Fruit fly (Drosophila melanogaster) whole organism, prepupa: ENCODE results near the gene CG7065.
A peak's percentile ranks its signal among the peaks of the same experiment; 100 is the strongest.

ENCODE experiments used
- Blimp-1 ChIP-seq: fragments of 200-800 bp; sonication (Bioruptor generic); optimal IDR thresholded peaks from 3 replicates; lab custom pipeline; 2017; ENCODE audit warnings: missing biosample characterization, missing genetic modification characterization, mild to moderate bottlenecking, moderate library complexity, missing genetic modification reagents
- CG10669 ChIP-seq: fragments of 200-800 bp; sonication (Bioruptor generic); optimal IDR thresholded peaks from 3 replicates; lab custom pipeline; 2018; ENCODE audit warnings: missing biosample characterization, mild to moderate bottlenecking, missing genetic modification characterization, moderate library complexity
- CG11762 ChIP-seq: fragments of 200-800 bp; sonication (Bioruptor generic); optimal IDR thresholded peaks from 3 replicates; lab custom pipeline; 2016; ENCODE audit warnings: missing biosample characterization, missing genetic modification characterization; ENCODE audit not compliant: insufficient read depth
- CG15336 ChIP-seq: fragments of 200-800 bp; sonication (Bioruptor generic); IDR thresholded peaks from 2 replicates; pipeline ENCODE4 v1.3.6; 2022; ENCODE audit warnings: missing biosample characterization, missing genetic modification characterization
- CG1621 ChIP-seq: fragments of 200-800 bp; sonication (Bioruptor generic); optimal IDR thresholded peaks from 3 replicates; lab custom pipeline; 2018; ENCODE audit warnings: missing biosample characterization, mild to moderate bottlenecking, missing genetic modification characterization
- CG16779 ChIP-seq: fragments of 200-800 bp; sonication (Bioruptor generic); optimal IDR thresholded peaks from 3 replicates; lab custom pipeline; 2017; ENCODE audit warnings: missing biosample characterization, mild to moderate bottlenecking, missing genetic modification characterization
- CG3032 ChIP-seq: fragments of 200-800 bp; optimal IDR thresholded peaks from 2 replicates; lab custom pipeline; 2019; ENCODE audit warnings: missing biosample characterization, mild to moderate bottlenecking, missing genetic modification characterization, moderate library complexity
- CG31627 ChIP-seq: fragments of 200-800 bp; sonication (Bioruptor generic); optimal IDR thresholded peaks from 3 replicates; lab custom pipeline; 2016; ENCODE audit warnings: missing biosample characterization, missing genetic modification characterization
- CG34406 ChIP-seq: fragments of 200-800 bp; sonication (Bioruptor generic); optimal IDR thresholded peaks from 3 replicates; lab custom pipeline; 2016; ENCODE audit warnings: missing biosample characterization, missing genetic modification characterization
- CG3919 ChIP-seq: fragments of 200-800 bp; sonication (Bioruptor generic); optimal IDR thresholded peaks from 3 replicates; lab custom pipeline; 2016; ENCODE audit warnings: missing biosample characterization, missing genetic modification characterization
- CG6163 ChIP-seq: fragments of 200-800 bp; sonication (Bioruptor generic); IDR thresholded peaks from 3 replicates; pipeline ENCODE4 v1.3.6; 2022; ENCODE audit warnings: missing biosample characterization, missing genetic modification characterization
- CG6276 ChIP-seq: fragments of 200-800 bp; sonication (Bioruptor generic); optimal IDR thresholded peaks from 2 replicates; lab custom pipeline; 2017; ENCODE audit warnings: missing biosample characterization, mild to moderate bottlenecking, missing genetic modification characterization
- CG6808 ChIP-seq: fragments of 200-800 bp; sonication (Bioruptor generic); optimal IDR thresholded peaks from 3 replicates; lab custom pipeline; 2017; ENCODE audit warnings: missing biosample characterization, missing genetic modification characterization, mild to moderate bottlenecking, moderate library complexity, missing genetic modification reagents
- CG6854 ChIP-seq: fragments of 200-800 bp; sonication (Bioruptor generic); optimal IDR thresholded peaks from 2 replicates; lab custom pipeline; 2017; ENCODE audit warnings: missing biosample characterization, mild to moderate bottlenecking, missing genetic modification characterization
- CG8119 ChIP-seq: fragments of 200-800 bp; sonication (Bioruptor generic); IDR thresholded peaks from 3 replicates; pipeline ENCODE4 v1.3.6; 2022; ENCODE audit warnings: missing biosample characterization, missing genetic modification characterization
- Eip78C ChIP-seq: fragments of 200-800 bp; sonication (Bioruptor generic); peaks from one replicate; lab custom pipeline; 2016; ENCODE audit warnings: missing biosample characterization, missing genetic modification characterization
- Eip93F ChIP-seq: fragments of 200-800 bp; sonication (Bioruptor generic); optimal IDR thresholded peaks from 2 replicates; lab custom pipeline; 2016; ENCODE audit warnings: missing biosample characterization, mild to moderate bottlenecking, missing genetic modification characterization
- Ets21C ChIP-seq: fragments of 200-800 bp; sonication (Bioruptor generic); optimal IDR thresholded peaks from 3 replicates; lab custom pipeline; 2016; ENCODE audit warnings: missing biosample characterization, missing genetic modification characterization
- Ets96B ChIP-seq: fragments of 200-800 bp; optimal IDR thresholded peaks from 2 replicates; lab custom pipeline; 2019; ENCODE audit warnings: missing biosample characterization, mild to moderate bottlenecking, missing genetic modification characterization, moderate library complexity
- Gug ChIP-seq: fragments of 200-800 bp; sonication (Bioruptor generic); IDR thresholded peaks from 2 replicates; pipeline ENCODE4 v1.3.6; 2022; ENCODE audit warnings: missing biosample characterization, missing genetic modification characterization
- Hr38 ChIP-seq: sonication (Bioruptor generic); optimal IDR thresholded peaks from 2 replicates; lab custom pipeline; 2016; ENCODE audit warnings: missing biosample characterization, missing genetic modification characterization
- Hr4 ChIP-seq: fragments of 200-800 bp; sonication (Bioruptor generic); optimal IDR thresholded peaks from 3 replicates; lab custom pipeline; 2016; ENCODE audit warnings: missing biosample characterization, missing genetic modification characterization
- Met ChIP-seq: fragments of 200-800 bp; sonication (Bioruptor generic); optimal IDR thresholded peaks from 3 replicates; lab custom pipeline; 2016; ENCODE audit warnings: missing biosample characterization, missing genetic modification characterization
- OdsH ChIP-seq: fragments of 200-800 bp; sonication (Bioruptor generic); optimal IDR thresholded peaks from 3 replicates; lab custom pipeline; 2016; ENCODE audit warnings: missing biosample characterization, missing genetic modification characterization
- achi ChIP-seq: fragments of 200-800 bp; sonication (Bioruptor generic); optimal IDR thresholded peaks from 3 replicates; lab custom pipeline; 2016; ENCODE audit warnings: missing biosample characterization, missing genetic modification characterization
- cyc ChIP-seq: fragments of 200-800 bp; sonication (Bioruptor generic); optimal IDR thresholded peaks from 3 replicates; lab custom pipeline; 2016; ENCODE audit warnings: missing biosample characterization, missing genetic modification characterization
- dsx ChIP-seq: fragments of 200-800 bp; optimal IDR thresholded peaks from 3 replicates; lab custom pipeline; 2019; ENCODE audit warnings: missing biosample characterization, mild to moderate bottlenecking, missing genetic modification characterization, moderate library complexity; ENCODE audit not compliant: poor library complexity, severe bottlenecking
- eg ChIP-seq: fragments of 200-800 bp; sonication (Bioruptor generic); IDR thresholded peaks from 3 replicates; pipeline ENCODE4 v1.3.6; 2022; ENCODE audit warnings: missing biosample characterization, missing genetic modification characterization
- fd59A ChIP-seq: fragments of 200-800 bp; sonication (Bioruptor generic); optimal IDR thresholded peaks from 2 replicates; lab custom pipeline; 2017; ENCODE audit warnings: missing biosample characterization, mild to moderate bottlenecking, missing genetic modification characterization, missing genetic modification reagents
- lz ChIP-seq: fragments of 200-800 bp; sonication (Bioruptor generic); optimal IDR thresholded peaks from 3 replicates; lab custom pipeline; 2016; ENCODE audit warnings: missing biosample characterization, missing genetic modification characterization
- net ChIP-seq: fragments of 200-800 bp; sonication (Bioruptor generic); optimal IDR thresholded peaks from 3 replicates; lab custom pipeline; 2016; ENCODE audit warnings: missing biosample characterization, missing genetic modification characterization
- salr ChIP-seq, 2 experiments: fragments of 200-800 bp; sonication (Bioruptor generic); optimal IDR thresholded peaks; 3 replicates each; lab custom pipeline; 2016 to 2018; ENCODE audit warnings: missing biosample characterization in 2 of 2, missing genetic modification characterization in 2 of 2, mild to moderate bottlenecking in 1 of 2
- ss ChIP-seq, 2 experiments: fragments of 200-800 bp; sonication (Bioruptor generic); optimal IDR thresholded peaks; 2 replicates in 1 of 2; 3 replicates in 1 of 2; lab custom pipeline; 2017 to 2018; ENCODE audit warnings: mild to moderate bottlenecking in 2 of 2, missing biosample characterization in 2 of 2, missing genetic modification characterization in 2 of 2, moderate library complexity in 1 of 2
- svp ChIP-seq: fragments of 200-800 bp; sonication (Bioruptor generic); peaks from one replicate; lab custom pipeline; 2016; ENCODE audit warnings: missing biosample characterization, missing genetic modification characterization
- topi ChIP-seq: fragments of 200-800 bp; sonication (Bioruptor generic); optimal IDR thresholded peaks from 3 replicates; lab custom pipeline; 2016; ENCODE audit warnings: missing biosample characterization, missing genetic modification characterization

Gene CG7065

dm6 chrX:9110155-9110909 lies 32.0 kb upstream of the CG7065 start:
- TF ChIP-seq CG6163 (GFP tag; lab: Robert Waterston, UW) = no peak
- TF ChIP-seq Eip78C = peak; percentile 40
- TF ChIP-seq salr (GFP tag; optimal IDR thresholded peaks at IDR 0.05; lab: Kevin White, UChicago) = no peak
- TF ChIP-seq CG3032 (tag; lab: Kevin White, UChicago) = no peak
- TF ChIP-seq Gug = no peak
- TF ChIP-seq fd59A = no peak
- no peak for TF ChIP-seq lz
- peak; percentile 91 for TF ChIP-seq dsx (GFP tag; lab: Kevin White, UChicago)
- no peak for TF ChIP-seq eg (GFP tag; lab: Robert Waterston, UW)
- TF ChIP-seq CG34406 (GFP tag; lab: Kevin White, UChicago) = no peak
- TF ChIP-seq Hr38 (GFP tag; lab: Kevin White, UChicago) = no peak
- no peak for TF ChIP-seq Blimp-1 (GFP tag; lab: Kevin White, UChicago)
- no peak for TF ChIP-seq Eip93F
- TF ChIP-seq topi (GFP tag; lab: Kevin White, UChicago) = no peak
- TF ChIP-seq CG6854 (GFP tag; lab: Kevin White, UChicago) = no peak
- no peak for TF ChIP-seq CG16779 (tag; lab: Kevin White, UChicago)
- TF ChIP-seq, all 60 proteins: peak for 2

- TF ChIP-seq CG6276 (GFP tag; lab: Kevin White, UChicago) (no peak), CG31627 (GFP tag; lab: Kevin White, UChicago) (no peak), achi (GFP tag; lab: Kevin White, UChicago) (no peak), cyc (GFP tag; lab: Kevin White, UChicago) (no peak), CG10669 (GFP tag; lab: Kevin White, UChicago) (no peak), CG6163 (GFP tag; lab: Robert Waterston, UW) (no peak), Met (GFP tag; lab: Kevin White, UChicago) (no peak), net (GFP tag; lab: Kevin White, UChicago) (no peak), CG8119 (GFP tag; lab: Robert Waterston, UW) (no peak), CG1621 (tag; lab: Kevin White, UChicago) (no peak)
Measured at dm6 chrX:9117831-9118230, 24.5 kb upstream of the CG7065 start.

dm6 chrX:9118961-9119633 lies 23.2 kb upstream of the CG7065 start:
- peak; percentile 37 for TF ChIP-seq CG10669 (GFP tag; lab: Kevin White, UChicago)
- peak; percentile 10 for TF ChIP-seq CG11762 (GFP tag; lab: Kevin White, UChicago)
- no peak for TF ChIP-seq Hr38 (GFP tag; lab: Kevin White, UChicago)
- TF ChIP-seq CG6808 (GFP tag; lab: Kevin White, UChicago) = peak; percentile 30
- no peak for TF ChIP-seq OdsH (GFP tag; lab: Kevin White, UChicago)
- TF ChIP-seq cyc (GFP tag; lab: Kevin White, UChicago) = peak; percentile 38
- peak; percentile 12 for TF ChIP-seq Ets96B (tag; lab: Kevin White, UChicago)
- TF ChIP-seq eg (GFP tag; lab: Robert Waterston, UW) = 0 out of 3 replicates have a peak, but pooled peaks have one; percentile 55
- peak; percentile 22 for TF ChIP-seq CG3919 (GFP tag; lab: Kevin White, UChicago)
- peak; percentile 87 for TF ChIP-seq Eip78C
- TF ChIP-seq CG6276 (GFP tag; lab: Kevin White, UChicago) = peak; percentile 47
- TF ChIP-seq Met (GFP tag; lab: Kevin White, UChicago) = peak; percentile 37
- TF ChIP-seq topi (GFP tag; lab: Kevin White, UChicago) = peak; percentile 34
- peak in 1 of 2 experiments; percentile 6 for TF ChIP-seq ss (GFP tag; optimal IDR thresholded peaks at IDR 0.05; lab: Kevin White, UChicago)
- 0 out of 3 replicates have a peak, but pooled peaks have one; percentile 27 for TF ChIP-seq CG6163 (GFP tag; lab: Robert Waterston, UW)
- peak; percentile 78 for TF ChIP-seq svp (GFP tag; lab: Kevin White, UChicago)
- TF ChIP-seq Hr4 (GFP tag; lab: Kevin White, UChicago) = peak; percentile 58
- no peak for TF ChIP-seq CG15336
- TF ChIP-seq Ets21C (GFP tag; lab: Kevin White, UChicago) = no peak
